Worm (Caenorhabditis elegans): ENCODE data around the gene B0228.7.

DNA sequence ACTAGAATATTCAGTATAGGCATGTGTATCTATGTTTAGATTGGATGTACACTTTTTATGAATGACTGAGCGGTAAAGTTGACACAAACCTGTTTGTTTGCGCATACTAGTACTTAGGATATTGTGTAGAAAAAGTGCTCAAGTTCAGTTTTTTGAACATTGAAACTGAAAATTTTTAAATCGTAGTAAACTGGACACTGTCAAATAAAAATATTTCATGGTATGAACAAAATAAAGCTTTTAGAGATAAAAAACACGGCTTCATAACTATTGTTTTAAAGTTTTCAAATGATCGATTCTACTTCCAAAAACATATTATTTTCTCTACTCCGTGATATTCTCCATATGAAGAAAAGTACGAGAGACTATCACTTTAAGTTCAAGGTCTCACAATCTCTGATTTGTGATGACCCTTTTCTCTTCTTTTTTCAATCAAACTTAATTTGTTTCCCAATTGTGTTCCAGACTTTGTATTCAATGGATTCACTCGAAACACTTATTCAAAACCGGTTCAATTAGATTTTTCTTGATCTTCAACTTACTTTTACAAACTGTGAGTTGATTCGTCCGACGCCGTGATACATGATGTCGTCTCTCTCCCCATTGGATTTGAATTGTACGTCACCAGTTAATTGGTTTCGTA lies 32.7 kb upstream of the B0228.7 start:
- TF ChIP-seq dsc-1 (tag; optimal IDR thresholded peaks at IDR 0.05) (no peak), nhr-77 (tag; optimal IDR thresholded peaks at IDR 0.05) (no peak), lin-39 (tag; optimal IDR thresholded peaks at IDR 0.05) (no peak), lir-3 (tag; optimal IDR thresholded peaks at IDR 0.05; ENCODE audit: poor library complexity) (no peak), elt-2 (tag; optimal IDR thresholded peaks at IDR 0.05) (no peak)
